Fruit fly (Drosophila melanogaster) whole organism, embryonic: ENCODE measurements around the gene Vps53.

Experiments used
- CG10431 ChIP-seq: fragments of 200-800 bp; sonication (Bioruptor generic); optimal IDR thresholded peaks from 3 replicates; lab custom pipeline; 2018; ENCODE audit warnings: missing biosample characterization, mild to moderate bottlenecking, missing genetic modification characterization
- CG13287 ChIP-seq: fragments of 200-800 bp; sonication (Bioruptor generic); IDR thresholded peaks from 2 replicates; pipeline ENCODE4 v1.3.6; 2022; ENCODE audit warnings: missing biosample characterization, missing genetic modification characterization; ENCODE audit not compliant: partially characterized antibody
- CG13424 ChIP-seq: fragments of 200-800 bp; sonication (Bioruptor generic); optimal IDR thresholded peaks from 2 replicates; lab custom pipeline; 2019; ENCODE audit warnings: missing biosample characterization, mild to moderate bottlenecking, missing genetic modification characterization, moderate library complexity
- CG14710 ChIP-seq: fragments of 200-800 bp; sonication (Bioruptor generic); optimal IDR thresholded peaks from 3 replicates; lab custom pipeline; 2019; ENCODE audit warnings: missing biosample characterization, mild to moderate bottlenecking, missing genetic modification characterization, moderate library complexity
- CG15269 ChIP-seq: fragments of 200-800 bp; sonication (Bioruptor generic); optimal IDR thresholded peaks from 2 replicates; lab custom pipeline; 2018; ENCODE audit warnings: missing biosample characterization, mild to moderate bottlenecking, missing genetic modification characterization, moderate library complexity
- CG15601 ChIP-seq: fragments of 200-800 bp; sonication (Bioruptor generic); optimal IDR thresholded peaks from 3 replicates; lab custom pipeline; 2019; ENCODE audit warnings: missing biosample characterization, mild to moderate bottlenecking, missing genetic modification characterization, moderate library complexity
- CG17385 ChIP-seq: fragments of 200-800 bp; sonication (Bioruptor generic); optimal IDR thresholded peaks from 3 replicates; lab custom pipeline; 2018; ENCODE audit warnings: missing biosample characterization, mild to moderate bottlenecking, missing genetic modification characterization
- CG17568 ChIP-seq: fragments of 200-800 bp; sonication (Bioruptor generic); optimal IDR thresholded peaks from 2 replicates; lab custom pipeline; 2018; ENCODE audit warnings: missing biosample characterization, mild to moderate bottlenecking, missing genetic modification characterization, moderate library complexity
- CG2199 ChIP-seq: fragments of 200-800 bp; sonication (Bioruptor generic); IDR thresholded peaks from 3 replicates; pipeline ENCODE4 v1.3.6; 2022; ENCODE audit warnings: missing biosample characterization, missing genetic modification characterization
- CG34422 ChIP-seq: fragments of 200-800 bp; sonication (Bioruptor generic); IDR thresholded peaks from 3 replicates; pipeline ENCODE4 v1.3.6; 2022; ENCODE audit warnings: missing biosample characterization, missing genetic modification characterization
- CG42726 ChIP-seq: fragments of 200-800 bp; sonication (Bioruptor generic); IDR thresholded peaks from 2 replicates; pipeline ENCODE4 v1.3.6; 2022; ENCODE audit warnings: missing biosample characterization, missing genetic modification characterization; ENCODE audit not compliant: partially characterized antibody
- CG4282 ChIP-seq: fragments of 200-800 bp; sonication (Bioruptor generic); optimal IDR thresholded peaks from 2 replicates; lab custom pipeline; 2016; ENCODE audit warnings: missing biosample characterization, missing genetic modification characterization
- CG6765 ChIP-seq: fragments of 200-800 bp; sonication (Bioruptor generic); optimal IDR thresholded peaks from 3 replicates; lab custom pipeline; 2017; ENCODE audit warnings: missing biosample characterization, mild to moderate bottlenecking, missing genetic modification characterization
- CG6813 ChIP-seq: fragments of 200-800 bp; sonication (Bioruptor generic); optimal IDR thresholded peaks from 2 replicates; lab custom pipeline; 2017; ENCODE audit warnings: missing biosample characterization, missing genetic modification characterization, mild to moderate bottlenecking, moderate library complexity, missing genetic modification reagents
- CG7928 ChIP-seq: fragments of 200-800 bp; sonication (Bioruptor generic); optimal IDR thresholded peaks from 2 replicates; lab custom pipeline; 2017; ENCODE audit warnings: missing biosample characterization, mild to moderate bottlenecking, missing genetic modification characterization
- CG8359 ChIP-seq: fragments of 200-800 bp; sonication (Bioruptor generic); optimal IDR thresholded peaks from 2 replicates; lab custom pipeline; 2017; ENCODE audit warnings: missing biosample characterization, mild to moderate bottlenecking, missing genetic modification characterization, borderline replicate concordance
- CoRest ChIP-seq: fragments of 200-800 bp; sonication (Bioruptor generic); optimal IDR thresholded peaks from 3 replicates; lab custom pipeline; 2018; ENCODE audit warnings: missing biosample characterization, mild to moderate bottlenecking, missing genetic modification characterization, moderate library complexity
- Dref ChIP-seq: fragments of 200-800 bp; sonication (Bioruptor generic); IDR thresholded peaks from 2 replicates; pipeline ENCODE4 v1.3.6; 2022; ENCODE audit warnings: missing biosample characterization, missing genetic modification characterization
- Drgx ChIP-seq: fragments of 200-800 bp; sonication (Bioruptor generic); IDR thresholded peaks from 2 replicates; pipeline ENCODE4 v1.3.6; 2022; ENCODE audit warnings: missing biosample characterization, missing genetic modification characterization
- Gug ChIP-seq: fragments of 200-800 bp; sonication (Bioruptor generic); IDR thresholded peaks from 4 replicates; pipeline ENCODE4 v1.3.6; 2022; ENCODE audit warnings: missing biosample characterization, missing genetic modification characterization
- HLHmδ ChIP-seq: fragments of 200-800 bp; sonication (Bioruptor generic); optimal IDR thresholded peaks from 2 replicates; lab custom pipeline; 2018; ENCODE audit warnings: missing biosample characterization, mild to moderate bottlenecking, missing genetic modification characterization, moderate library complexity
- Hand ChIP-seq: fragments of 200-800 bp; sonication (Bioruptor generic); optimal IDR thresholded peaks from 2 replicates; lab custom pipeline; 2017; ENCODE audit warnings: mild to moderate bottlenecking, missing biosample characterization, missing genetic modification reagents, missing genetic modification characterization
- Lim3 ChIP-seq: fragments of 200-800 bp; sonication (Bioruptor generic); IDR thresholded peaks from 2 replicates; pipeline ENCODE4 v1.3.6; 2022; ENCODE audit warnings: missing biosample characterization, missing genetic modification characterization
- Lpt ChIP-seq: fragments of >200 bp; optimal IDR thresholded peaks from 2 replicates; lab custom pipeline; 2018; ENCODE audit warnings: missing biosample characterization, missing genetic modification characterization
- Med ChIP-seq: fragments of 200-800 bp; sonication (Bioruptor generic); peaks from one replicate; lab custom pipeline; 2016; ENCODE audit warnings: missing biosample characterization, missing genetic modification characterization, mild to moderate bottlenecking, inconsistent platforms, moderate library complexity
- Mes4 ChIP-seq: fragments of 200-800 bp; sonication (Bioruptor generic); optimal IDR thresholded peaks from 2 replicates; lab custom pipeline; 2016; ENCODE audit warnings: missing biosample characterization, missing genetic modification characterization
- NFAT ChIP-seq: fragments of 200-800 bp; sonication (Bioruptor generic); IDR thresholded peaks from 2 replicates; pipeline ENCODE4 v1.3.6; 2022; ENCODE audit warnings: missing biosample characterization, missing genetic modification characterization
- Trl ChIP-seq, 3 experiments: fragments of >200 bp in 2 of 3; fragments of 200-800 bp in 1 of 3; sonication (Bioruptor generic) in 1 of 3; optimal IDR thresholded peaks; 2 replicates in 1 of 3; 3 replicates in 2 of 3; lab custom pipeline; 2016 to 2017; ENCODE audit warnings: missing biosample characterization in 1 of 3, missing genetic modification characterization in 1 of 3
- Xbp1 ChIP-seq: fragments of 200-800 bp; sonication (Bioruptor generic); optimal IDR thresholded peaks from 3 replicates; lab custom pipeline; 2016; ENCODE audit warnings: missing biosample characterization, mild to moderate bottlenecking, missing genetic modification characterization
- aop ChIP-seq: fragments of 200-800 bp; sonication (Bioruptor generic); IDR thresholded peaks from 2 replicates; pipeline ENCODE4 v1.3.6; 2022; ENCODE audit warnings: missing biosample characterization, missing genetic modification characterization
- bsh ChIP-seq, 2 experiments: fragments of 200-800 bp; sonication (Bioruptor generic); optimal IDR thresholded peaks; 2 replicates each; lab custom pipeline; 2017 to 2018; ENCODE audit warnings: mild to moderate bottlenecking in 2 of 2, missing biosample characterization in 2 of 2, missing genetic modification characterization in 2 of 2, moderate library complexity in 1 of 2
- caup ChIP-seq: fragments of 200-800 bp; sonication (Bioruptor generic); optimal IDR thresholded peaks from 3 replicates; lab custom pipeline; 2017; ENCODE audit warnings: missing biosample characterization, mild to moderate bottlenecking, missing genetic modification characterization, moderate library complexity; ENCODE audit not compliant: severe bottlenecking
- chinmo ChIP-seq: fragments of 200-800 bp; sonication (Bioruptor generic); IDR thresholded peaks from 4 replicates; pipeline ENCODE4 v1.3.6; 2022; ENCODE audit warnings: missing biosample characterization, missing genetic modification characterization; ENCODE audit not compliant: partially characterized antibody
- ci ChIP-seq: fragments of 200-800 bp; sonication (Bioruptor generic); IDR thresholded peaks from 3 replicates; pipeline ENCODE4 v1.3.6; 2022; ENCODE audit warnings: missing biosample characterization, missing genetic modification characterization
- da ChIP-seq: fragments of 200-800 bp; sonication (Bioruptor generic); optimal IDR thresholded peaks from 2 replicates; lab custom pipeline; 2016; ENCODE audit warnings: missing biosample characterization, missing genetic modification characterization
- dati ChIP-seq: fragments of 200-800 bp; sonication (Bioruptor generic); IDR thresholded peaks from 2 replicates; pipeline ENCODE4 v1.3.6; 2022; ENCODE audit warnings: missing biosample characterization, missing genetic modification characterization
- eve ChIP-seq, 2 experiments: fragments of >200 bp; optimal IDR thresholded peaks; 2 replicates each; lab custom pipeline; 2017; ENCODE audit warnings: missing biosample characterization in 2 of 2, missing genetic modification characterization in 2 of 2
- gcm2 ChIP-seq: fragments of 200-800 bp; sonication (Bioruptor generic); optimal IDR thresholded peaks from 2 replicates; lab custom pipeline; 2016; ENCODE audit warnings: missing biosample characterization, missing genetic modification characterization
- grn ChIP-seq: fragments of 200-800 bp; sonication (Bioruptor generic); optimal IDR thresholded peaks from 3 replicates; lab custom pipeline; 2017; ENCODE audit warnings: missing biosample characterization, missing genetic modification characterization
- her ChIP-seq: fragments of 200-800 bp; sonication (Bioruptor generic); optimal IDR thresholded peaks from 2 replicates; lab custom pipeline; 2016; ENCODE audit warnings: missing biosample characterization, missing genetic modification characterization
- kah ChIP-seq: fragments of 200-800 bp; sonication (Bioruptor generic); optimal IDR thresholded peaks from 2 replicates; lab custom pipeline; 2018; ENCODE audit warnings: missing biosample characterization, mild to moderate bottlenecking, missing genetic modification characterization
- knrl ChIP-seq: fragments of 200-800 bp; sonication (Bioruptor generic); IDR thresholded peaks from 3 replicates; pipeline ENCODE4 v1.3.6; 2022; ENCODE audit warnings: missing biosample characterization, missing genetic modification characterization; ENCODE audit not compliant: partially characterized antibody
- nom ChIP-seq: fragments of 200-800 bp; sonication (Bioruptor generic); optimal IDR thresholded peaks from 2 replicates; lab custom pipeline; 2017; ENCODE audit warnings: missing biosample characterization, missing genetic modification characterization, mild to moderate bottlenecking, moderate library complexity, missing genetic modification reagents
- onecut ChIP-seq: fragments of 200-800 bp; sonication (Bioruptor generic); IDR thresholded peaks from 2 replicates; pipeline ENCODE4 v1.3.6; 2022; ENCODE audit warnings: missing biosample characterization, missing genetic modification characterization
- slou ChIP-seq: fragments of 200-800 bp; sonication (Bioruptor generic); optimal IDR thresholded peaks from 3 replicates; lab custom pipeline; 2016; ENCODE audit warnings: missing biosample characterization, missing genetic modification characterization
- sna ChIP-seq: fragments of 200-800 bp; sonication (Bioruptor generic); IDR thresholded peaks from 2 replicates; pipeline ENCODE4 v1.3.6; 2022; ENCODE audit warnings: missing biosample characterization, missing genetic modification characterization; ENCODE audit not compliant: partially characterized antibody
- sr ChIP-seq: fragments of 200-800 bp; sonication (Bioruptor generic); IDR thresholded peaks from 3 replicates; pipeline ENCODE4 v1.3.6; 2022; ENCODE audit warnings: missing biosample characterization, missing genetic modification characterization
- tna ChIP-seq: fragments of 200-800 bp; sonication (Bioruptor generic); IDR thresholded peaks from 2 replicates; pipeline ENCODE4 v1.3.6; 2022; ENCODE audit warnings: missing biosample characterization, missing genetic modification characterization; ENCODE audit not compliant: partially characterized antibody
- wor ChIP-seq: fragments of 200-800 bp; sonication (Bioruptor generic); IDR thresholded peaks from 2 replicates; pipeline ENCODE4 v1.3.6; 2022; ENCODE audit warnings: missing biosample characterization, missing genetic modification characterization

Gene Vps53

dm6 chr2L:4333758-4334114, 52.1 kb downstream of the Vps53 start, which contains the start of gene Atet (continued):
- TF ChIP-seq knrl (GFP tag; lab: Robert Waterston, UW): peak; percentile 19; the same call in 1 of the 3 replicates
- TF ChIP-seq NFAT: peak; percentile 46; the same call in 1 of the 2 replicates
- TF ChIP-seq da (GFP tag; lab: Kevin White, UChicago): no peak
- peak; percentile 11 for TF ChIP-seq kah (GFP tag; lab: Kevin White, UChicago)
- no peak for TF ChIP-seq Lim3 (GFP tag; lab: Robert Waterston, UW)
- TF ChIP-seq Trl (optimal IDR thresholded peaks at IDR 0.05; lab: Kevin White, UChicago): peak; percentile 60 to 65
- TF ChIP-seq Trl (GFP tag; optimal IDR thresholded peaks at IDR 0.05; lab: Kevin White, UChicago): no peak
- TF ChIP-seq CG6765 (GFP tag; lab: Kevin White, UChicago): no peak
- TF ChIP-seq nom (GFP tag; lab: Kevin White, UChicago): peak; percentile 8
- TF ChIP-seq CG14710 (tag; lab: Kevin White, UChicago): no peak
- peak; percentile 6 for TF ChIP-seq grn (GFP tag; lab: Kevin White, UChicago)
- no peak for TF ChIP-seq Drgx (GFP tag; lab: Robert Waterston, UW)
- TF ChIP-seq aop: peak; percentile 64; the same call in 1 of the 2 replicates
- no peak for TF ChIP-seq CG17568 (GFP tag; lab: Kevin White, UChicago)
- peak; percentile 29 for TF ChIP-seq CG17385 (GFP tag; lab: Kevin White, UChicago)
- TF ChIP-seq Gug (GFP tag; lab: Robert Waterston, UW): no peak
- TF ChIP-seq CG42726 (GFP tag; lab: Robert Waterston, UW): peak; percentile 77
- no peak for TF ChIP-seq CG8359 (GFP tag; lab: Kevin White, UChicago)
- TF ChIP-seq Mes4 (GFP tag; lab: Kevin White, UChicago): no peak
- TF ChIP-seq slou: no peak
- TF ChIP-seq Hand: no peak
- TF ChIP-seq CG10431 (GFP tag; lab: Kevin White, UChicago): no peak
- TF ChIP-seq chinmo (GFP tag; lab: Robert Waterston, UW): peak; percentile 85; the same call in 3 of the 4 replicates
- peak; percentile 46 for TF ChIP-seq CG13287 (GFP tag; lab: Robert Waterston, UW)
- TF ChIP-seq her (GFP tag; lab: Kevin White, UChicago): peak; percentile 64
- TF ChIP-seq CG15269 (tag; lab: Kevin White, UChicago): no peak
- peak; percentile 78; the same call in 1 of the 3 replicates for TF ChIP-seq CG2199 (GFP tag; lab: Robert Waterston, UW)
- TF ChIP-seq eve (GFP tag; optimal IDR thresholded peaks at IDR 0.05; lab: Kevin White, UChicago): no peak
- TF ChIP-seq tna (GFP tag; lab: Robert Waterston, UW): no peak; the same call in 1 of the 2 replicates
- no peak for TF ChIP-seq dati
- TF ChIP-seq sna (GFP tag; lab: Robert Waterston, UW): no peak
- peak; percentile 29 for TF ChIP-seq CG4282 (GFP tag; lab: Kevin White, UChicago)
- peak; percentile 85 for TF ChIP-seq ci (GFP tag; lab: Robert Waterston, UW)
- TF ChIP-seq gcm2 (GFP tag; lab: Kevin White, UChicago): peak; percentile 15
- no peak for TF ChIP-seq CG6813 (GFP tag; lab: Kevin White, UChicago)
- 0 out of 2 replicates have a peak, but pooled peaks have one; percentile 3 for TF ChIP-seq wor (GFP tag; lab: Robert Waterston, UW)
- TF ChIP-seq Xbp1 (GFP tag; lab: Kevin White, UChicago): no peak
- no peak for TF ChIP-seq CG13424
- no peak for TF ChIP-seq CG7928
- TF ChIP-seq CG15601 (tag; lab: Kevin White, UChicago): peak; percentile 93
- TF ChIP-seq CoRest: no peak
- peak; percentile 35 for TF ChIP-seq HLHmδ (GFP tag; lab: Kevin White, UChicago)
- TF ChIP-seq Dref (GFP tag; lab: Robert Waterston, UW): 0 out of 2 replicates have a peak, but pooled peaks have one; percentile 26
- TF ChIP-seq sr (GFP tag; lab: Robert Waterston, UW): peak; percentile 56; the same call in 1 of the 3 replicates
- TF ChIP-seq Med: peak; percentile 82
- TF ChIP-seq caup: peak; percentile 40
- no peak for TF ChIP-seq bsh (GFP tag; optimal IDR thresholded peaks at IDR 0.05; lab: Kevin White, UChicago)
- TF ChIP-seq Lpt (GFP tag; lab: Kevin White, UChicago): no peak
- TF ChIP-seq onecut (GFP tag; lab: Robert Waterston, UW): 0 out of 2 replicates have a peak, but pooled peaks have one; percentile 1
- peak; percentile 27; the same call in 1 of the 3 replicates for TF ChIP-seq CG34422
